Fruit fly (Drosophila melanogaster) whole organism, embryonic: ENCODE results near the gene CG13365.

Source experiments
- Bteb2 ChIP-seq: fragments of 200-800 bp; sonication (Bioruptor generic); optimal IDR thresholded peaks from 2 replicates; lab custom pipeline; 2016; ENCODE audit warnings: missing biosample characterization, missing genetic modification characterization
- CG10565 ChIP-seq: fragments of 200-800 bp; sonication (Bioruptor generic); optimal IDR thresholded peaks from 3 replicates; lab custom pipeline; 2016; ENCODE audit warnings: missing biosample characterization, mild to moderate bottlenecking, missing genetic modification characterization
- CG12942 ChIP-seq: fragments of 200-800 bp; sonication (Bioruptor generic); optimal IDR thresholded peaks from 3 replicates; lab custom pipeline; 2016; ENCODE audit warnings: missing biosample characterization, missing genetic modification characterization
- CG15269 ChIP-seq: fragments of 200-800 bp; sonication (Bioruptor generic); optimal IDR thresholded peaks from 2 replicates; lab custom pipeline; 2018; ENCODE audit warnings: missing biosample characterization, mild to moderate bottlenecking, missing genetic modification characterization, moderate library complexity
- CG15696 ChIP-seq: fragments of 200-800 bp; sonication (Bioruptor generic); optimal IDR thresholded peaks from 2 replicates; lab custom pipeline; 2019; ENCODE audit warnings: missing biosample characterization, mild to moderate bottlenecking, missing genetic modification characterization, moderate library complexity
- CG17802 ChIP-seq: fragments of 200-800 bp; sonication (Bioruptor generic); optimal IDR thresholded peaks from 2 replicates; lab custom pipeline; 2018; ENCODE audit warnings: missing biosample characterization, mild to moderate bottlenecking, missing genetic modification characterization, moderate library complexity
- CG18599 ChIP-seq: fragments of 200-800 bp; sonication (Bioruptor generic); optimal IDR thresholded peaks from 3 replicates; lab custom pipeline; 2017; ENCODE audit warnings: missing biosample characterization, missing genetic modification characterization, mild to moderate bottlenecking, moderate library complexity, missing genetic modification reagents
- CG33213 ChIP-seq: fragments of 200-800 bp; sonication (Bioruptor generic); optimal IDR thresholded peaks from 3 replicates; lab custom pipeline; 2016; ENCODE audit warnings: missing biosample characterization, missing genetic modification characterization
- CG3847 ChIP-seq: fragments of 200-800 bp; sonication (Bioruptor generic); IDR thresholded peaks from 2 replicates; pipeline ENCODE4 v1.3.6; 2022; ENCODE audit warnings: missing biosample characterization, missing genetic modification characterization
- CG3995 ChIP-seq: fragments of 200-800 bp; sonication (Bioruptor generic); optimal IDR thresholded peaks from 3 replicates; lab custom pipeline; 2016; ENCODE audit warnings: missing biosample characterization, missing genetic modification characterization
- CG4617 ChIP-seq: fragments of 200-800 bp; sonication (Bioruptor generic); optimal IDR thresholded peaks from 3 replicates; lab custom pipeline; 2016; ENCODE audit warnings: missing biosample characterization, missing genetic modification characterization, borderline replicate concordance
- CG6654 ChIP-seq: fragments of 200-800 bp; sonication (Bioruptor generic); optimal IDR thresholded peaks from 2 replicates; lab custom pipeline; 2017; ENCODE audit warnings: missing biosample characterization, mild to moderate bottlenecking, missing genetic modification characterization
- CG7745 ChIP-seq: fragments of 200-800 bp; sonication (Bioruptor generic); optimal IDR thresholded peaks from 2 replicates; lab custom pipeline; 2018; ENCODE audit warnings: missing biosample characterization, mild to moderate bottlenecking, missing genetic modification characterization, moderate library complexity
- CG7963 ChIP-seq: fragments of 200-800 bp; sonication (Bioruptor generic); IDR thresholded peaks from 3 replicates; pipeline ENCODE4 v1.3.6; 2022; ENCODE audit warnings: missing biosample characterization, missing genetic modification characterization; ENCODE audit not compliant: partially characterized antibody
- CG8388 ChIP-seq: fragments of 200-800 bp; sonication (Bioruptor generic); optimal IDR thresholded peaks from 2 replicates; lab custom pipeline; 2019; ENCODE audit warnings: missing biosample characterization, mild to moderate bottlenecking, missing genetic modification characterization, moderate library complexity
- CG9797 ChIP-seq: fragments of 200-800 bp; sonication (Bioruptor generic); optimal IDR thresholded peaks from 3 replicates; lab custom pipeline; 2018; ENCODE audit warnings: missing biosample characterization, mild to moderate bottlenecking, missing genetic modification characterization
- CG9876 ChIP-seq: fragments of 200-800 bp; sonication (Bioruptor generic); optimal IDR thresholded peaks from 2 replicates; lab custom pipeline; 2016; ENCODE audit warnings: missing biosample characterization, missing genetic modification characterization
- Chrac-16 ChIP-seq: fragments of 200-800 bp; sonication (Bioruptor generic); optimal IDR thresholded peaks from 3 replicates; lab custom pipeline; 2016; ENCODE audit warnings: missing biosample characterization, missing genetic modification characterization
- Dip2 ChIP-seq: fragments of 200-800 bp; sonication (Bioruptor generic); IDR thresholded peaks from 2 replicates; pipeline ENCODE4 v1.3.6; 2022; ENCODE audit warnings: missing biosample characterization, missing genetic modification characterization
- Dp ChIP-seq: fragments of 200-800 bp; sonication (Bioruptor generic); optimal IDR thresholded peaks from 2 replicates; lab custom pipeline; 2018; ENCODE audit warnings: missing biosample characterization, mild to moderate bottlenecking, missing genetic modification characterization, moderate library complexity
- Fer1 ChIP-seq: fragments of 200-800 bp; sonication (Bioruptor generic); optimal IDR thresholded peaks from 2 replicates; lab custom pipeline; 2017; ENCODE audit warnings: missing biosample characterization, mild to moderate bottlenecking, missing genetic modification characterization
- H2.0 ChIP-seq: fragments of 200-800 bp; sonication (Bioruptor generic); IDR thresholded peaks from 2 replicates; pipeline ENCODE4 v1.3.6; 2022; ENCODE audit warnings: missing biosample characterization, missing genetic modification characterization
- HmgZ ChIP-seq: fragments of 200-800 bp; sonication (Bioruptor generic); optimal IDR thresholded peaks from 2 replicates; lab custom pipeline; 2018; ENCODE audit warnings: missing biosample characterization, mild to moderate bottlenecking, missing genetic modification characterization
- Hmr ChIP-seq: fragments of 200-800 bp; sonication (Bioruptor generic); optimal IDR thresholded peaks from 3 replicates; lab custom pipeline; 2017; ENCODE audit warnings: mild to moderate bottlenecking, missing biosample characterization, missing genetic modification reagents, missing genetic modification characterization
- NC2α ChIP-seq: fragments of 200-800 bp; sonication (Bioruptor generic); optimal IDR thresholded peaks from 2 replicates; lab custom pipeline; 2016; ENCODE audit warnings: missing biosample characterization, missing genetic modification characterization
- Oli ChIP-seq: fragments of 200-800 bp; sonication (Bioruptor generic); optimal IDR thresholded peaks from 2 replicates; lab custom pipeline; 2018; ENCODE audit warnings: missing biosample characterization, mild to moderate bottlenecking, missing genetic modification characterization, moderate library complexity
- Ravus ChIP-seq: fragments of 200-800 bp; sonication (Bioruptor generic); IDR thresholded peaks from 2 replicates; pipeline ENCODE4 v1.3.6; 2022; ENCODE audit warnings: missing biosample characterization, missing genetic modification characterization
- Taf1 ChIP-seq: fragments of 200-800 bp; sonication (Bioruptor generic); IDR thresholded peaks from 2 replicates; pipeline ENCODE4 v1.3.6; 2022; ENCODE audit warnings: missing biosample characterization, missing genetic modification characterization
- ac ChIP-seq: fragments of 200-800 bp; sonication (Bioruptor generic); optimal IDR thresholded peaks from 3 replicates; lab custom pipeline; 2017; ENCODE audit warnings: missing biosample characterization, mild to moderate bottlenecking, missing genetic modification characterization
- crol ChIP-seq: fragments of 200-800 bp; sonication (Bioruptor generic); IDR thresholded peaks from 2 replicates; pipeline ENCODE4 v1.3.6; 2022; ENCODE audit warnings: missing biosample characterization, missing genetic modification characterization
- danr ChIP-seq: fragments of 200-800 bp; sonication (Bioruptor generic); IDR thresholded peaks from 2 replicates; pipeline ENCODE4 v1.3.6; 2022; ENCODE audit warnings: missing biosample characterization, missing genetic modification characterization
- disco-r ChIP-seq: fragments of 200-800 bp; sonication (Bioruptor generic); optimal IDR thresholded peaks from 2 replicates; lab custom pipeline; 2016; ENCODE audit warnings: missing biosample characterization, missing genetic modification characterization
- dmrt99B ChIP-seq: fragments of 200-800 bp; sonication (Bioruptor generic); optimal IDR thresholded peaks from 2 replicates; lab custom pipeline; 2018; ENCODE audit warnings: missing biosample characterization, mild to moderate bottlenecking, missing genetic modification characterization, moderate library complexity
- fd96Cb ChIP-seq: fragments of 200-800 bp; sonication (Bioruptor generic); optimal IDR thresholded peaks from 2 replicates; lab custom pipeline; 2018; ENCODE audit warnings: missing biosample characterization, mild to moderate bottlenecking, missing genetic modification characterization, moderate library complexity
- kay ChIP-seq: fragments of 200-800 bp; sonication (Bioruptor generic); optimal IDR thresholded peaks from 2 replicates; lab custom pipeline; 2016; ENCODE audit warnings: missing biosample characterization, missing genetic modification characterization
- lbe ChIP-seq: fragments of 200-800 bp; sonication (Bioruptor generic); optimal IDR thresholded peaks from 2 replicates; lab custom pipeline; 2016; ENCODE audit warnings: missing biosample characterization, mild to moderate bottlenecking, missing genetic modification characterization
- oc ChIP-seq: fragments of 200-800 bp; sonication (Bioruptor generic); optimal IDR thresholded peaks from 2 replicates; lab custom pipeline; 2018; ENCODE audit warnings: missing biosample characterization, mild to moderate bottlenecking, missing genetic modification characterization, moderate library complexity
- pb ChIP-seq: fragments of 200-800 bp; sonication (Bioruptor generic); optimal IDR thresholded peaks from 3 replicates; lab custom pipeline; 2016; ENCODE audit warnings: missing biosample characterization, missing genetic modification characterization
- pfk ChIP-seq: fragments of 200-800 bp; sonication (Bioruptor generic); optimal IDR thresholded peaks from 2 replicates; lab custom pipeline; 2018; ENCODE audit warnings: missing biosample characterization, mild to moderate bottlenecking, missing genetic modification characterization, moderate library complexity
- ranshi ChIP-seq: fragments of 200-800 bp; sonication (Bioruptor generic); IDR thresholded peaks from 2 replicates; pipeline ENCODE4 v1.3.6; 2022; ENCODE audit warnings: missing biosample characterization, missing genetic modification characterization
- sima ChIP-seq: fragments of 200-800 bp; sonication (Bioruptor generic); optimal IDR thresholded peaks from 2 replicates; lab custom pipeline; 2016; ENCODE audit warnings: missing biosample characterization, missing genetic modification characterization
- ssp ChIP-seq: fragments of 200-800 bp; sonication (Bioruptor generic); IDR thresholded peaks from 2 replicates; pipeline ENCODE4 v1.3.6; 2022; ENCODE audit warnings: missing biosample characterization, missing genetic modification characterization
- tio ChIP-seq: fragments of 200-800 bp; sonication (Bioruptor generic); optimal IDR thresholded peaks from 2 replicates; lab custom pipeline; 2017; ENCODE audit warnings: missing biosample characterization, missing genetic modification characterization, inconsistent platforms
- usp ChIP-seq: fragments of >200 bp; optimal IDR thresholded peaks from 2 replicates; lab custom pipeline; 2017; ENCODE audit warnings: missing biosample characterization, missing genetic modification characterization

The CG13365 gene

dm6 chrX:617477-617795, 3.6 kb downstream of the CG13365 start (continued):
- TF ChIP-seq CG4617 (peak; percentile 22), crol (no peak), CG12942 (GFP tag; lab: Kevin White, UChicago) (no peak), fd96Cb (no peak), Dp (GFP tag; lab: Kevin White, UChicago) (peak; percentile 84), CG15696 (tag; lab: Kevin White, UChicago) (no peak), disco-r (GFP tag; lab: Kevin White, UChicago) (no peak), Ravus (GFP tag; lab: Robert Waterston, UW) (no peak), oc (no peak), lbe (GFP tag; lab: Kevin White, UChicago) (peak; percentile 27), CG8388 (GFP tag; lab: Kevin White, UChicago) (no peak), sima (no peak), CG10565 (GFP tag; lab: Kevin White, UChicago) (no peak), NC2α (no peak), CG9876 (GFP tag; lab: Kevin White, UChicago) (no peak), ranshi (GFP tag; lab: Robert Waterston, UW) (no peak), CG7963 (GFP tag; lab: Robert Waterston, UW) (peak; percentile 64; the same call in 2 of the 3 replicates), dmrt99B (tag; lab: Kevin White, UChicago) (no peak), Chrac-16 (GFP tag; lab: Kevin White, UChicago) (no peak), CG33213 (GFP tag; lab: Kevin White, UChicago) (no peak), CG15269 (tag; lab: Kevin White, UChicago) (no peak), pfk (GFP tag; lab: Kevin White, UChicago) (no peak), usp (GFP tag; lab: Kevin White, UChicago) (no peak), CG7745 (tag; lab: Kevin White, UChicago) (no peak), ac (GFP tag; lab: Kevin White, UChicago) (no peak), kay (GFP tag; lab: Kevin White, UChicago) (no peak), Taf1 (GFP tag; lab: Robert Waterston, UW) (no peak), H2.0 (no peak), Fer1 (no peak), danr (GFP tag; lab: Robert Waterston, UW) (no peak), HmgZ (tag; lab: Kevin White, UChicago) (peak; percentile 41), Oli (no peak), Hmr (GFP tag; lab: Kevin White, UChicago) (peak; percentile 36), Dip2 (GFP tag; lab: Robert Waterston, UW) (no peak), pb (GFP tag; lab: Kevin White, UChicago) (no peak), CG6654 (no peak), Bteb2 (GFP tag; lab: Kevin White, UChicago) (no peak), ssp (no peak), tio (no peak), CG9797 (GFP tag; lab: Kevin White, UChicago) (peak; percentile 38), CG3847 (GFP tag; lab: Robert Waterston, UW) (peak; percentile 34; the same call in 1 of the 2 replicates), CG3995 (no peak), CG18599 (GFP tag; lab: Kevin White, UChicago) (no peak), CG17802 (tag; lab: Kevin White, UChicago) (no peak)
